Fruit fly (Drosophila melanogaster) whole organism, pupa: ENCODE results near the gene CG31176.

Source experiments
- CG10348 ChIP-seq: fragments of 200-800 bp; sonication (Bioruptor generic); IDR thresholded peaks from 2 replicates; pipeline ENCODE4 v1.3.6; 2022; ENCODE audit warnings: missing biosample characterization, missing genetic modification characterization
- CG34367 ChIP-seq: fragments of 200-800 bp; sonication (Bioruptor generic); optimal IDR thresholded peaks from 2 replicates; lab custom pipeline; 2018; ENCODE audit warnings: missing biosample characterization, mild to moderate bottlenecking, missing genetic modification characterization
- CG8301 ChIP-seq: fragments of 200-800 bp; sonication (Bioruptor generic); optimal IDR thresholded peaks from 2 replicates; lab custom pipeline; 2018; ENCODE audit warnings: missing biosample characterization, mild to moderate bottlenecking, missing genetic modification characterization
- rn ChIP-seq: fragments of 200-800 bp; sonication (Bioruptor generic); IDR thresholded peaks from 2 replicates; pipeline ENCODE4 v1.3.6; 2022; ENCODE audit warnings: missing biosample characterization, missing genetic modification characterization

DNA sequence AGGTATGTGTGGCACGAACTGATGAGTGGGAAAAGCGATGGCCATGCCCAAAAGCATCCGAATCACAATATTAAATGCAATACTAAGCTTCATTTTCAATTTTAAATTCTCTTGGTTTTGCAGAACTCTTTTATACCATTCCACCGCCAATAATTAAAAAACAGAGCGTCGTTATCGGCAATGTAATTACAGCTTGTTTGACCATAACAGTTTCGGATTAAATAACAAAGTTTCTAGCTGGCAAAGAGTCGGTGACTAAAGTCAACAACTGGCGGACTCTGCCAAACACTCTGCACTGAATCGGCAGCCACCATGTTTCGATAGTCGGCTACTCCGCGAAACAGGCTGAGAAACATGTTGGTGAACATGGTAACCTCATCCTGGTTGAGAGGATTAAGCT is 17.8 kb upstream of the CG31176 start, which contains the start of gene CG42870:
- TF ChIP-seq CG8301 (tag; lab: Kevin White, UChicago), result no peak
- TF ChIP-seq CG10348 (GFP tag; lab: Robert Waterston, UW), result no peak
- no peak for TF ChIP-seq rn (GFP tag; lab: Robert Waterston, UW)
- no peak for TF ChIP-seq CG34367
